Worm (Caenorhabditis elegans) whole organism, dauer: ENCODE data around the gene oac-6.
"Not testable (repeated sequence)": the region's sequence is repeated elsewhere in the genome, so short reads cannot be mapped to it uniquely, and the experiment has no call there.

Experiments used
- unc-62 ChIP-seq: sonication (generic microtip); optimal IDR thresholded peaks from 2 replicates; lab custom pipeline; 2017; ENCODE audit warnings: missing biosample characterization, missing genetic modification reagents, missing genetic modification characterization

Gene oac-6

DNA sequence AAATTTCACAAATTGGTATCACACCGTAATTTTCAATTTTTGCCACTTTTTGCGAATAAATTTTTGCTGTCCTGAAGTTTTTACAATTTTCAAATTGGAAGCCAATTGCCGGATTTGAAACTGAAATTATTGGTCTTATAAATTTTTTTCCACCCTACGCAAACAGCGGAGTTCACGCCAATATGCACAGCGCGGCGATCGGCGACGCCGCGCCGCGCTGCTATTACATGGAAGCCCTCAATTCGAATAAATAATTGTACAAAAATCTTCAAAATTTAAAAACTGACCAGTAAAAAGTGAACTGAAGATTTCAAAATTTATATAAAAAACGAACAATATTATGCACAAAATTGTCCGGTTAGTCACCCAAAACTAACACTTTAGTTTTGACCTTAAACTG lies 2.7 kb upstream of the oac-6 start:
- no peak for TF ChIP-seq unc-62 (GFP tag; lab: Kevin White, UChicago)

DNA sequence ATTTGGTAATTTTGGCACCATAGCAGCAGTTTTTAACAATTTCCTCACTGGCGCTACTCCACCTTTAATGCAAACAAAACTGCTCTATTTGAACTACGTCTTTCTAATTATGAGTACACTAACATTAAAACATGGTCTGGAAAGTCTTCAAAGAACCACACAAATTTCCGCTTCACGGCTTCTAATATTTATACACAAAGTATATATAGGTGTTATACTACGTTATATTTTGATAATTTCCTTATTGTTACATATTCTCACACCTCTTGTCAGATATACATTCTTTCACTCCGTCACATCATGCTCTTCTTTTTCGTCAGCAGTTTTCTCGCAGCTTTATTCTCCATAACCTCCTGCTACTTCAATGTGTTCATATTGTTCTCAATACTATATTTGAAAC lies 2.2 kb upstream of the oac-6 start, which contains the start of gene srbc-82:
Gene srbc-82, plus strand, starts transcription at position 301 of the 400 bp plus-strand sequence.
- no peak for TF ChIP-seq unc-62 (GFP tag; lab: Kevin White, UChicago)

DNA sequence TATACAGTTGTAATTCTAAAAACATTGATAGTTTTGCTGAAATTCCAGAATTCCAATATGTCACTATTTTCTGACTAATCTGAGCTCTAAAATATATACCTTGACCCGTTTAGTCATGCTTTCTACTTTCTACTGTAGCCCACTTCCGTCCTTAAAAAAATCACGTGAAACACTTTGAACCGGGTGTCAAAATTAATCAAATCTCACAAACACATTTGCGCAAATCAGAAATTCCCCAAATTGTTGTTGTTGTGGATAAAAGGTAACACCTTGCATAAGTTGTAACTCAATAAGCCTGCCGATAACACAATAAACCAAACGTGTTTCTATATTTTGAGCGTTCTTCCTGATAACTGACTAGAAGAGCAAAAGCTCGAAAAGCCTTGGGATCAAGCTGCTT lies 4.7 kb downstream of the oac-6 start, which contains the start of gene srxa-7:
Gene srxa-7, plus strand, starts transcription at position 301 of the 400 bp plus-strand sequence.
- no peak for TF ChIP-seq unc-62 (GFP tag; lab: Kevin White, UChicago)

DNA sequence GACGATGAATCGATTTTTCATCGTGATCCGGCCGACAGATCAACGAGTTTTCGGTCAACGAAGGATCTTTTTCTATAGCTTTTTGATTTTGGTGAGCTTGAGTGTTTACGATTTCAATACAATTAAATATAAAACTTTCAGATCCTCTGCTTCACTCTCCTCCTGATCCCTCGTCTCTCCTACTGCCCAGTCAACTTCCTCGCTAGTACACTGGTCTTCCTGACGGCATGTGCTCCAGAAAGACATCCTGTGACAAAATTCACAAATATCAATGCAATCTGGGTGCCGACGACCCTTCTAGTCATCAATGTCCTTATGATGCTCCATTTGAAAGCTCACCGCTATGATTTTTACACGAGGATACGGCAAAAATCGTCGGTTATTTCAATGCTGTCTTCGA lies 5.8 kb downstream of the oac-6 start:
- TF ChIP-seq unc-62 (GFP tag; lab: Kevin White, UChicago) = no peak

DNA sequence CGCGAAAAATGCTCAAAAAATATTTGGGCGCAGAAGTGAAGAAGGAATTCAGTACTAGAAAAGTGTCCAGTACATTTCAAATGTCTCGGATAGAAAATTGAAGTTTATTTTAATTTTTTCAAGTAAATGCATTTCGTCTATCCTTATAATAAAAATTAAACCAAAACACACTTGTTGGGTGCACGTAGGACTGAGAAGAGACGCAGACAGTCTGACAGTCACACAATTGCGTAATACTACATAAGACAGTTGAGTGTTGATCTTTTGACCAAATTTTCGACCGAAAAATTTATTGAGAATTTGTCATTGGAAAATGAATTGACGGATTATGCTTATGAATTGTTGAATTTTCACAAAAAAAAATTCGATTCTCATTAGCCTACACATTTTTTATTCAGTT lies 7.0 kb downstream of the oac-6 start, which contains the start of gene oac-7:
Gene oac-7, plus strand, starts transcription at position 283 of the 400 bp plus-strand sequence.
- no peak for TF ChIP-seq unc-62 (GFP tag; lab: Kevin White, UChicago)

DNA sequence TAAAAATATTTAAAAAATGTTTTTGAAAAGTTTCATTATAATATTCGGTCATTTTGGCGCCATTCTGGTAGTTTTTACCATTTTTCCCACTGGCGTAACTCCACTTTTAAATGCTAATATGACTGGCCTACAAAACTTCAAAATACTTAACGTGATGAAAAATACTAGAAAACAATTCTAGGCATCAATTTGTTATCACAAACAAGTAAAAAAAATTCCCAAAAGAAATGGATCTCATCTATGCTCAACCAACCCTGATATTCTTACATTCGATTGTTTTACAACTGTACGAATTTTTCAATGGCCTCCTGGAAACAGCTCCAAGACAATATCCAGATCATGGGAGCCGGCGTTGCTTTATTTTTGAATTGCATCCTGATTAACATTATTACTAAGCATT lies 12.5 kb downstream of the oac-6 start, which contains the start of gene str-214:
Gene str-214, plus strand, starts transcription at position 301 of the 400 bp plus-strand sequence.
- no peak for TF ChIP-seq unc-62 (GFP tag; lab: Kevin White, UChicago)

DNA sequence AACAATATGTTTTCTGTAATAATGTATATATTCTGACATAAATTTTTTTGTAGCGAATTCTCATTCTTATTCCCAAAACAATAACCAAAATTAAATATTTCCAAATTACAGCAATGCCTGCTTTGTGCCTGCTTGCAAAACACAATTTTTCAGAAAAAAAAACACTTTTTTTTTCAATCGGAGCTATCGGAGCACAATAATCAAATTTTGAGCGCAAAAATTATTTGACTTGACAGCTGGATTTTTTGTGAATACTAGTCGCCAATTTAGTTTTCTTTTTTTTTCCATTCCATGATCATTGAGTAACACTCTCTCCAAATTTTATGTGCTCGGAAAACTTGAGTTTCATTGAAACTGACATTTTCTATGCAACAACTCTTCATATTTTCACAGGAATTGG lies 14.7 kb downstream of the oac-6 start, which contains the start of gene srh-180:
Gene srh-180, plus strand, starts transcription at position 301 of the 400 bp plus-strand sequence.
- TF ChIP-seq unc-62 (GFP tag; lab: Kevin White, UChicago) = no peak

DNA sequence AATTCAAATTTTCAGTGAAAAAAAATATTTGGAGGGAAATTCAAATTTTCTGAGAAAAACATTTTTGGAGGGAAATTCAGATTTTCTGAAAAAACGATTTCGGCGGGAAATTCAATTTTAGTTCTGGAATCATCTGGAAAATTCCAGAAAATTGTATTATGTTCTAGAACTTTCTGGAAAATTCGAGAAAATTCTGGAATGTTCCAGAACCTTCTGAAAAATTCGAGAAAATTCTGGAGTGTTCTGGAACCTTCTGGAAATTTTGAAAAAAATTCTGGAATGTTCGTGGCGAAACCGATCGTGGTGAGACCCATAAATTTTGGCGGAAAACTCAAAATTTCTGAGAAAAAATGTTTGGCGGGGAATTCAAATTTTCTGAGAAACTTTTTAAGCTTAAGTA lies 19.6 kb downstream of the oac-6 start:
- no peak for TF ChIP-seq unc-62 (GFP tag; lab: Kevin White, UChicago)

DNA sequence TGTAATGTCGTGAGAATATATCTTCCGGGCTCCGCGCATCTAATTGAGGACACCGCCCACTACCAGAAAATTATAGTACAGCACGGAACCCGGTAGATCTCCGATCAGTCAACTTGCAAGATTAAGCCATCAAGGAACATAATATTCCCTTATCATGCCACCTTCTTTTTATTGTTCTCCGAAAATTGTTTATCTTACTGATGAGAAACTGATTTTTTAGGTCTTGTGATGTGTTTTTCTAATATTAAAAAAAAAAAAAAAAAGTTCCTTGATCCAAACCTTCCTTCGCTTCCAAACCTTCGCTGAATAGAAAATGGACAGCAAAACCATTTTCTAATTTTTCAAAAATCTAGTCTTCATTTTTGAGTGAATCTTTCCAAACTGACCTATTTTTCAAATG lies 26.3 kb downstream of the oac-6 start, which contains the start of gene F57G8.7:
Gene F57G8.7, plus strand, starts transcription at position 301 of the 400 bp plus-strand sequence.
- TF ChIP-seq unc-62 (GFP tag; lab: Kevin White, UChicago) = no peak

DNA sequence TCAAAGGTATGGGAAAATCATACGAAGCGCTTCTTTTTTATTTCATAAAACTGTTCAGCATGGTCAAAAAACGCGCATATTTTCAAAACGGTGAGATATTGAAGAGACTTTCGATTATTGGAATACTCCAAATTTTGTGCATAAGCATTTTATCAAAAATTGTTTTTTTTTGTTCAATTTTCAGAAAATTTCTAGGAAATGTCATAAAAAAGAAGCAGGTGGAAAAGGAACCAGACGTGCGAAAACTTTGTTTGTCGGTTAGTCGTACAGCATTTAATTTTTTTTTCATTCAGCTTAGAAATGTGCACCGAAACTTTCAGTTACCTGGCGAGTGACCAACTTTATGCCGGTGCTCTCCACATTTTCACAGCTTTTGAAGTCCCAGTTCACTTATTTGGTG lies 30.9 kb downstream of the oac-6 start, which contains the start of gene srh-167:
Gene srh-167, plus strand, starts transcription at position 301 of the 400 bp plus-strand sequence.
- no peak for TF ChIP-seq unc-62 (GFP tag; lab: Kevin White, UChicago)

DNA sequence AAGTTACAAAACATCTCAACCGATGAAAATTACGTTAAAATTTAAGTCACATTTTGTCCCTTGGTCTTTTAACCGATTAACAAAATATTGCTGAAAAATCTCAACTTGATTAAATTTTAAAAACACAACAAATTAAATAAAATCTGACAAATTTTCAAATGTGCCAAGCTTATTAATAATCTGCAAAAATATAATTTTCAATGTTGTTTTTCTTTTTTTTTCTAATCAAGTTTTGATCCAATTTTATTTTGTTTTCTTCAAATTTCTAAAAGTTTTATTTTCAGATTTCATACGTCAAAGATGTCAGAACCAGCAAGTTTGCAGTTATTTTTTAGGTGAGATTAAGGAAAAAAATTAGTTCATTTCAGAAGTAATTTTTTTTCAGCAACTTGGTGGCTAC lies 33.8 kb downstream of the oac-6 start, which contains the start of gene srw-87:
Gene srw-87, plus strand, starts transcription at position 301 of the 400 bp plus-strand sequence.
- no peak for TF ChIP-seq unc-62 (GFP tag; lab: Kevin White, UChicago)

DNA sequence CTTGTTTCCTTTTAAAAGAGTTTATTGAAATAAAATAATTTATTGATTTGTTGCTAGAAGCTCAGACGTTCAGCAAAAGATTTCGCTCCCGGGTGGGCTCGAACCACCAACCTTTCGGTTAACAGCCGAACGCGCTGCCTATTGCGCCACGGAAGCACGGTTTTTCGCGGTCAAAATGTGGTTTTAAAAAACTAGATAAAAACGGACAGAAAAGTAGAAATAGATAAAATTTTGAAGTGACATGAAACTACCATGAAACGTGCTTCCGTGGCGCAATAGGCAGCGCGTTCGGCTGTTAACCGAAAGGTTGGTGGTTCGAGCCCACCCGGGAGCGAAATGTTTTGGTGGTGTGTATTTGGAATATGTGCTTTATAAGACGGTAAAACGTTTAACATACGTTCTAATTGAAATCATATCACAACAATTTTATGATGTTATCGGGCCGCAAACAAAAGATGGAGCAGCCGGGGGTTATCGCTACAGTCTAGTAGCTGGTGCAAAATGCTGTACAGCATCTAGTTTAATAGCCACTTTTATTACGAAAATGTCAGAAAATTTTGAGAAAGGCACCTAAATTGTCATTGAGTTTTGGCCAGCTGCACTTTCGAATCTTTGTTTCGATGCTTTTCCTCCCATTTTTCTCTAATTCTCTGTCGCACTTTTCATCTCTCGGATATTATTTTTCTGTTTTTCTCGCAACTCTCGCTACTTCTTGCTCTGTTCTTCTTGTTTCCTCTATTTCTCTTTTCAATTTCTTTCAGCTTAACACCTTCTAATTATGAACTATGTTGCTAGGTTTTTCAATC lies 36.0 kb downstream of the oac-6 start, which contains the start of gene slc-9B.2:
Gene slc-9B.2, plus strand, starts transcription at position 756 of the 806 bp plus-strand sequence.
- not testable (repeated sequence) for TF ChIP-seq unc-62 (GFP tag; lab: Kevin White, UChicago)

DNA sequence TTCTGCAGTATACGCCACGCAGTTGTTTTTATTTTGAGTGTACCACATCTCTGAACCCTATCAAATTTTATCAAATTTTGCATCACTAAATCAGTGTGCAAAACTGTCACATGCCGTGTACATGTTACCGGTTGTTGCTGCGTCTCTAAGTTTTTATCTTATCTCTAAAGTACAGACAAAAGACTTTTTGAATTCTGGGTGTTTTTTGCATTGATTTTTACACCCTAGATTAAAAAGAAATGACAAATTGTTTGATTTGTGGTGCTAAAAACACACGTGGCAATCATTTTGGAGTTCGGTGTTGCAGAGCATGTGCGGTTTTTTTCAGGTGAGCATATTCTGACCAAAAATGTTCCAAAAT lies 39.7 kb downstream of the oac-6 start, which contains the start of gene nhr-193:
Gene nhr-193, plus strand, starts transcription at position 51 of the 361 bp plus-strand sequence.
- TF ChIP-seq unc-62 (GFP tag; lab: Kevin White, UChicago) = no peak

DNA sequence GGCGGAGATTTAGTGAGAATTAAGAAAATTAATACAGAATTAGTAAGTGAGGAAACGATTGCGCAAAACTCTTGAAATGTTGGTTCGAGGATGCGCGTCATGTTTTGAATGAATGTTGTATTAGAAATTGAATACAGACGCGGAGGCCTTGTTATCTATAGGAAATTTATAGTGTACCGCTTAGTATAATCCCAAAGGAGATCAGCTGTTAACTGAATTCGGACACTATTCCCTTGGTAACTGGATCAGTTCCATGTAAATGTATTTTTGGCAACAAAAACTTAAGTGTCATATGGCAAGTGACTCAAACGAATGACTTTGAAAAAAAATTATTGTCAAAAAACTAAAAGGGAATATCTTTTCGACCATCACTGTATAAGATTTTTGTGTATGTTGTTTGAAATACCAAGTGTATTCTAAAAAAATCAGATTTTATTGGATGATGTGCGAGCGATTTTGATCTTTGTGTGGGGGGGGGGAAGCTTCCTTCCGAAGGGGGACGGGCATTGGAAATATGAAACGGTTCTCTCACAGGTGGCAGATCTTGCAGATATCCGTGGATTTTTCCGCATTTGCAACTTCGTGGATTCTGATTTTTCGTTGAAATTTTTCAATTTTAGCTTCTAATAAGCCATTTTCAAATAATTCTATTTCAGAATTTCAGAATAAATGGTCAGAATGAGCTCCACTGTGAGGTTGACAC lies 44.0 kb downstream of the oac-6 start, which contains the start of the genes W08G11.5 and W08G11.1:
Gene W08G11.5, minus strand, starts transcription at position 101 of the 703 bp plus-strand sequence.
Gene W08G11.1, plus strand, starts transcription at position 653 of the 703 bp plus-strand sequence.
- TF ChIP-seq unc-62 (GFP tag; lab: Kevin White, UChicago) = no peak

DNA sequence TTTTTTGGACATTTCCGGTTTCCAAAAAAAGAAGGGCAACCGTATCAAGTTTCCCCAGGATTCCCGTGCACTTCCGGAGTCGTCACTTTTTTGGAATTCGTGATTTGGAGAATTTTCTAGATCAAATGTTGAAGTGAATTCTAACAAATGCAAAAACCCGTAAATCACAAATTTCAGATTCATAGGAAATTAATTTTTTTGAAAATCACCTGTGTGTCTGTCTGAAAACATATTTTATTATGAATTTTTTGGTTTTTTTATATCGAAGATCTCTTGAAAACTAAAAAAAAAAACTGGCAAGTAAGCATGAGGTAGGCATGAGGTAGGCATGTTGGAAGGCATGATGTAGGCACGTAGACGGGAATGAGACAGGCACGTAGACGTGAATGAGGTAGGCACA lies 47.5 kb downstream of the oac-6 start:
- no peak for TF ChIP-seq unc-62 (GFP tag; lab: Kevin White, UChicago)
